Fruit fly (Drosophila melanogaster): ENCODE measurements around the gene cu.

DNA sequence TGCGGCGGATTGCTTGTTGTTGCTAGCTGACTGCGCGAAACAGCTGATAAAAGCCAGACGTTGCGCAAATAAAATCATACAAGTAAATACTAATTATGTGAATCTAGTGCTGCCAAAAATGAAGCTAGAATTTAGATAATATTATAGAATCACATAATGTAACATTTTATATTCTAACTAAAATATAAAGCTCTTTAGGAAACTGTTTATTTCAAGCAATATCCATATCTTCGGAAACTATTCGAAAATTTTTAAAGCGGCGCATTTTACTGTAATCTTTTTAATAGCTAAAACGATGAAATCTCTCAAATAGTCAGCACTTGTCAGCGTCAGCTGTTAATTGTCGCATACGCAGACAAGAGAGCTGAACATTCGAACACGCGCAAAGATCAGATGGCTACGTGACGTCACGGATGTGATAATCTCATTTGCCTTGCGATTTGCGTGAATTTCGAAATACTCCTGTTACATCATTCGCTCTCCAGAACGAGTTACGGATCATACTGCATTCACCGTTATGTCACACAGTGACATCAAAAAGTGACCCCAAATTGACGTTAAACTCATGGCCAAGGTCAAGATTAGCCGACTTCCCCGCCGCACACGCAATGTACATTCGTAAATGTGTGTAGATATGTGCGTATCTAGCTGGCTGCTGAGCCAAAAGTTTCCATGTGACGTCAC, 45.8 kb downstream of the cu start:
- TF ChIP-seq Lpt (GFP tag; optimal IDR thresholded peaks at IDR 0.05) = no peak
- no peak for TF ChIP-seq CG4318 (GFP tag; optimal IDR thresholded peaks at IDR 0.05)
- no peak for TF ChIP-seq CG16779 (tag; optimal IDR thresholded peaks at IDR 0.05)
- TF ChIP-seq pdm3 (GFP tag; optimal IDR thresholded peaks at IDR 0.05) = no peak
- TF ChIP-seq Gug (GFP tag; IDR thresholded peaks at IDR 0.05) = no peak
- no peak for TF ChIP-seq CG1621 (tag; optimal IDR thresholded peaks at IDR 0.05)
